Fruit fly (Drosophila melanogaster) ovary, adult (tissue): ENCODE measurements around the gene SMSr.

Experiments used
- CG17801 ChIP-seq: fragments of 200-800 bp; optimal IDR thresholded peaks from 2 replicates; lab custom pipeline; 2019; ENCODE audit warnings: missing biosample characterization, mild to moderate bottlenecking, missing genetic modification characterization, moderate library complexity; ENCODE audit not compliant: partially characterized antibody

The SMSr gene

dm6 chr3L:7381359-7381976 is at the start of gene SMSr, which contains the start of gene smid:
TSS of gene SMSr (minus strand) at chr3L:7381474.
TSS of gene smid (plus strand) at chr3L:7381614.
- TF ChIP-seq CG17801 (GFP tag; lab: Kevin White, UChicago) = peak; percentile 26

dm6 chr3L:7423517-7423916 is 42.2 kb upstream of the SMSr start, which contains the start of gene CG42458:
TSS of gene CG42458 (plus strand) at chr3L:7423827.
- TF ChIP-seq CG17801 (GFP tag; lab: Kevin White, UChicago) = no peak

- TF ChIP-seq CG17801 (GFP tag; lab: Kevin White, UChicago) = no peak
These were observed 41.3 kb upstream of the SMSr start for dm6 chr3L:7422578-7422977.

dm6 chr3L:7404081-7404480 is 22.8 kb upstream of the SMSr start, which contains the start of gene CG8560:
TSS of gene CG8560 (minus strand) at chr3L:7404181.
- no peak for TF ChIP-seq CG17801 (GFP tag; lab: Kevin White, UChicago)

dm6 chr3L:7401972-7402371 is 20.7 kb upstream of the SMSr start:
- TF ChIP-seq CG17801 (GFP tag; lab: Kevin White, UChicago) = no peak

- no peak for TF ChIP-seq CG17801 (GFP tag; lab: Kevin White, UChicago)
These were observed 18.5 kb upstream of the SMSr start, which contains the start of gene CG18417 for dm6 chr3L:7399770-7400169. TSS of gene CG18417 (plus strand) at chr3L:7400070.

dm6 chr3L:7397979-7398378 is 16.7 kb upstream of the SMSr start, which contains the start of gene CG8562:
TSS of gene CG8562 (plus strand) at chr3L:7398285.
- no peak for TF ChIP-seq CG17801 (GFP tag; lab: Kevin White, UChicago)

dm6 chr3L:7396055-7396454 is 14.8 kb upstream of the SMSr start, which contains the start of gene CG32379:
TSS of gene CG32379 (plus strand) at chr3L:7396355.
- no peak for TF ChIP-seq CG17801 (GFP tag; lab: Kevin White, UChicago)

- TF ChIP-seq CG17801 (GFP tag; lab: Kevin White, UChicago) = no peak
These were observed 9.2 kb upstream of the SMSr start, which contains the start of gene CG8563 for dm6 chr3L:7390442-7390841. TSS of gene CG8563 (plus strand) at chr3L:7390742.

dm6 chr3L:7390004-7390403 is 8.7 kb upstream of the SMSr start:
- no peak for TF ChIP-seq CG17801 (GFP tag; lab: Kevin White, UChicago)

dm6 chr3L:7387814-7388213 is 6.5 kb upstream of the SMSr start, which contains the start of gene CG8564:
TSS of gene CG8564 (minus strand) at chr3L:7387914.
- no peak for TF ChIP-seq CG17801 (GFP tag; lab: Kevin White, UChicago)

- TF ChIP-seq CG17801 (GFP tag; lab: Kevin White, UChicago) = no peak
These were observed 879 bp downstream of the SMSr start for dm6 chr3L:7380395-7380794.

dm6 chr3L:7376830-7377229 is 4.4 kb downstream of the SMSr start:
- no peak for TF ChIP-seq CG17801 (GFP tag; lab: Kevin White, UChicago)

- TF ChIP-seq CG17801 (GFP tag; lab: Kevin White, UChicago) = no peak
These were observed 5.1 kb downstream of the SMSr start for dm6 chr3L:7376151-7376550.

dm6 chr3L:7371290-7371689 is 10.0 kb downstream of the SMSr start:
- no peak for TF ChIP-seq CG17801 (GFP tag; lab: Kevin White, UChicago)

dm6 chr3L:7370231-7370882 is 10.9 kb downstream of the SMSr start:
- no peak for TF ChIP-seq CG17801 (GFP tag; lab: Kevin White, UChicago)
